Worm (Caenorhabditis elegans): ENCODE results near the gene sax-3.

- no peak for TF ChIP-seq him-1 (tag; optimal IDR thresholded peaks at IDR 0.05)
- no peak for TF ChIP-seq dao-5 (tag; optimal IDR thresholded peaks at IDR 0.05)
- no peak for TF ChIP-seq W03F9.2 (tag; optimal IDR thresholded peaks at IDR 0.05)
Observed at ce11 chrX:3506556-3506955, 40.8 kb upstream of the sax-3 start.

Measured in whole organism, L4/young adult.